Worm (Caenorhabditis elegans): ENCODE results near the gene F52D10.2.

Gene F52D10.2

ce11 chrX:11546445-11547275 lies 44.9 kb downstream of the F52D10.2 start, which contains the start of gene selt-1.1 (continued):
- no peak for TF ChIP-seq akir-1 (GFP tag; optimal IDR thresholded peaks at IDR 0.05)
- TF ChIP-seq F33H1.4 (GFP tag; IDR thresholded peaks at IDR 0.05), result no peak
- peak; percentile 42 for TF ChIP-seq ztf-26 (tag; optimal IDR thresholded peaks at IDR 0.05)
- TF ChIP-seq madf-6 (GFP tag; IDR thresholded peaks at IDR 0.05), result no peak
- no peak for TF ChIP-seq lag-1 (GFP tag; IDR thresholded peaks at IDR 0.05)
- TF ChIP-seq aptf-2 (GFP tag; conservative IDR thresholded peaks at IDR 0.05), result no peak
- no peak for TF ChIP-seq ceh-100 (GFP tag; IDR thresholded peaks at IDR 0.05)
- TF ChIP-seq snpc-3.4 (tag; optimal IDR thresholded peaks at IDR 0.05), result no peak
- no peak for TF ChIP-seq die-1 (tag; optimal IDR thresholded peaks at IDR 0.05)
- no peak for TF ChIP-seq snpc-1.3 (tag; optimal IDR thresholded peaks at IDR 0.05; ENCODE audit: insufficient read depth)
- no peak for TF ChIP-seq nfya-2 (GFP tag; IDR thresholded peaks at IDR 0.05)
- no peak for TF ChIP-seq nfya-1 (tag; optimal IDR thresholded peaks at IDR 0.05; ENCODE audit: borderline replicate concordance, insufficient read depth)
- 0 out of 2 replicates have a peak, but pooled peaks have one; percentile 27 for TF ChIP-seq Y56A3A.18 (GFP tag; IDR thresholded peaks at IDR 0.05)
- no peak for TF ChIP-seq ztf-28 (GFP tag; IDR thresholded peaks at IDR 0.05)
- TF ChIP-seq ccch-3 (GFP tag; optimal IDR thresholded peaks at IDR 0.05), result no peak
- 0 out of 2 replicates have a peak, but pooled peaks have one; percentile 21 for TF ChIP-seq nfyb-1 (GFP tag; IDR thresholded peaks at IDR 0.05)
- no peak for TF ChIP-seq rpc-1 (optimal IDR thresholded peaks at IDR 0.05)
- TF ChIP-seq rpc-1 (tag; optimal IDR thresholded peaks at IDR 0.05), result no peak
- no peak for TF ChIP-seq mes-4 (tag; optimal IDR thresholded peaks at IDR 0.05)
- no peak for TF ChIP-seq ceh-79 (tag; optimal IDR thresholded peaks at IDR 0.05)
- TF ChIP-seq fkh-3 (tag; optimal IDR thresholded peaks at IDR 0.05), result no peak
- no peak for TF ChIP-seq pha-4 (tag; optimal IDR thresholded peaks at IDR 0.05)
- no peak for TF ChIP-seq sptf-2 (GFP tag; optimal IDR thresholded peaks at IDR 0.05)
- TF ChIP-seq tbx-9 (tag; optimal IDR thresholded peaks at IDR 0.05; ENCODE audit: borderline replicate concordance), result no peak
- TF ChIP-seq sdz-38 (tag; optimal IDR thresholded peaks at IDR 0.05), result no peak
- peak; percentile 16 for TF ChIP-seq ztf-18 (tag; optimal IDR thresholded peaks at IDR 0.05)
- TF ChIP-seq zfh-2 (GFP tag; conservative IDR thresholded peaks at IDR 0.05), result no peak
- TF ChIP-seq ekl-4 (GFP tag; IDR thresholded peaks at IDR 0.05), result no peak
- TF ChIP-seq F10E7.11 (tag; optimal IDR thresholded peaks at IDR 0.05), result no peak
- no peak for TF ChIP-seq dpl-1 (GFP tag; optimal IDR thresholded peaks at IDR 0.05)
- TF ChIP-seq T26A5.8 (tag; optimal IDR thresholded peaks at IDR 0.05), result no peak
- TF ChIP-seq C06A6.2 (GFP tag; conservative IDR thresholded peaks at IDR 0.05), result no peak
- TF ChIP-seq nhr-90 (tag; optimal IDR thresholded peaks at IDR 0.05), result peak; percentile 7
- no peak for TF ChIP-seq F39B2.1 (GFP tag; IDR thresholded peaks at IDR 0.05)
- no peak for TF ChIP-seq snpc-1.1 (tag; optimal IDR thresholded peaks at IDR 0.05; ENCODE audit: insufficient read depth)
- TF ChIP-seq aptf-3 (GFP tag; IDR thresholded peaks at IDR 0.05), result no peak
- no peak for TF ChIP-seq cebp-1 (GFP tag; IDR thresholded peaks at IDR 0.05)
- TF ChIP-seq cebp-1 (tag; optimal IDR thresholded peaks at IDR 0.05), result no peak
- TF ChIP-seq madf-10 (tag; optimal IDR thresholded peaks at IDR 0.05), result no peak
- no peak for TF ChIP-seq him-1 (tag; optimal IDR thresholded peaks at IDR 0.05)
- no peak for TF ChIP-seq F57A8.1 (GFP tag; optimal IDR thresholded peaks at IDR 0.05)
- TF ChIP-seq egl-18 (GFP tag; IDR thresholded peaks at IDR 0.05), result no peak
- peak; percentile 31 for TF ChIP-seq gei-17 (GFP tag; optimal IDR thresholded peaks at IDR 0.05)
- TF ChIP-seq unc-130 (GFP tag; optimal IDR thresholded peaks at IDR 0.05), result no peak
- TF ChIP-seq let-526 (GFP tag; IDR thresholded peaks at IDR 0.05), result no peak
- TF ChIP-seq mcd-1 (GFP tag; IDR thresholded peaks at IDR 0.05), result no peak; the same call in 1 of the 2 replicates
- TF ChIP-seq sea-2 (GFP tag; IDR thresholded peaks at IDR 0.05), result no peak
- TF ChIP-seq lsy-27 (tag; optimal IDR thresholded peaks at IDR 0.05; ENCODE audit: borderline replicate concordance, insufficient read depth), result no peak
